Worm (Caenorhabditis elegans) whole organism, L3 larva: ENCODE measurements around the gene srx-39.

ENCODE experiments used
- aly-2 ChIP-seq: fragments of 150-350 bp; optimal IDR thresholded peaks from 2 replicates; lab custom pipeline; 2014; ENCODE audit warnings: missing biosample characterization, missing genetic modification characterization
- tbx-2 ChIP-seq: sonication (generic microtip); optimal IDR thresholded peaks from 2 replicates; lab custom pipeline; 2016; ENCODE audit warnings: mild to moderate bottlenecking, missing genetic modification characterization, missing compliant biosample characterization

DNA sequence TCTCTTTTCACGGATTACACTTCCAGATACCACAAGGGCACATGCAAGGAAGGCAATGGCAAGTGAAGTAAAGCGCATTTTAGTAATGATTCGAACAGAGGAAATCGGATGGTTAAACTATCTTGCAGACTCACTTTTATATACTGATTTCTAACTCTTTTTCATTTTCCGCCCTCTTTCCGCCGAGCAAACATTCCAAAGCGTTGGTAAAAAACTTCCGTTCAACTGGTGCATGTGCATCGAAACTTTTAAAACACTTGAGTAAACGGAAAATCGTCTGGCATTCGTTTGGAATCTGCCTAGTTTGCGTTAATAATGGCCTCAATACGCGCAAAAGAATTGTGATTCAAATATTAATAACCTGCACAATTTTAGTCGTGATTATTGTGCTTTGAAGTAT is 7.1 kb upstream of the srx-39 start, which contains the start of gene abu-7:
- no peak for TF ChIP-seq aly-2
- TF ChIP-seq tbx-2 (tag; lab: Kevin White, UChicago) = no peak
